Fruit fly (Drosophila melanogaster) whole organism, embryonic: ENCODE measurements around the gene TwdlE.

Experiments used
- Abd-B ChIP-seq: fragments of 200-800 bp; sonication (Bioruptor generic); optimal IDR thresholded peaks from 2 replicates; lab custom pipeline; 2018; ENCODE audit warnings: missing biosample characterization, mild to moderate bottlenecking, missing genetic modification characterization, moderate library complexity
- Aef1 ChIP-seq: fragments of 200-800 bp; sonication (Bioruptor generic); IDR thresholded peaks from 3 replicates; pipeline ENCODE4 v1.3.6; 2022; ENCODE audit warnings: missing biosample characterization, missing genetic modification characterization
- CG12391 ChIP-seq: fragments of 200-800 bp; sonication (Bioruptor generic); optimal IDR thresholded peaks from 3 replicates; lab custom pipeline; 2018; ENCODE audit warnings: missing biosample characterization, mild to moderate bottlenecking, missing genetic modification characterization, moderate library complexity
- CG12769 ChIP-seq: fragments of 200-800 bp; sonication (Bioruptor generic); optimal IDR thresholded peaks from 2 replicates; lab custom pipeline; 2019; ENCODE audit warnings: missing biosample characterization, mild to moderate bottlenecking, missing genetic modification characterization, moderate library complexity
- CG15011 ChIP-seq: fragments of 200-800 bp; sonication (Bioruptor generic); optimal IDR thresholded peaks from 3 replicates; lab custom pipeline; 2018; ENCODE audit warnings: missing biosample characterization, mild to moderate bottlenecking, missing genetic modification characterization
- CG15601 ChIP-seq: fragments of 200-800 bp; sonication (Bioruptor generic); optimal IDR thresholded peaks from 3 replicates; lab custom pipeline; 2019; ENCODE audit warnings: missing biosample characterization, mild to moderate bottlenecking, missing genetic modification characterization, moderate library complexity
- CG16863 ChIP-seq: fragments of 200-800 bp; sonication (Bioruptor generic); optimal IDR thresholded peaks from 3 replicates; lab custom pipeline; 2016; ENCODE audit warnings: missing biosample characterization, missing genetic modification characterization
- CG17385 ChIP-seq: fragments of 200-800 bp; sonication (Bioruptor generic); optimal IDR thresholded peaks from 3 replicates; lab custom pipeline; 2018; ENCODE audit warnings: missing biosample characterization, mild to moderate bottlenecking, missing genetic modification characterization
- CG17612 ChIP-seq: fragments of 200-800 bp; sonication (Bioruptor generic); IDR thresholded peaks from 2 replicates; pipeline ENCODE4 v1.3.6; 2022; ENCODE audit warnings: missing biosample characterization, missing genetic modification characterization
- CG18011 ChIP-seq: fragments of 200-800 bp; sonication (Bioruptor generic); optimal IDR thresholded peaks from 2 replicates; lab custom pipeline; 2017; ENCODE audit warnings: missing biosample characterization, missing genetic modification characterization, mild to moderate bottlenecking, moderate library complexity, missing genotype
- CG18262 ChIP-seq: fragments of 200-800 bp; optimal IDR thresholded peaks from 3 replicates; lab custom pipeline; 2019; ENCODE audit warnings: missing biosample characterization, mild to moderate bottlenecking, missing genetic modification characterization, moderate library complexity
- CG18599 ChIP-seq: fragments of 200-800 bp; sonication (Bioruptor generic); optimal IDR thresholded peaks from 3 replicates; lab custom pipeline; 2017; ENCODE audit warnings: missing biosample characterization, missing genetic modification characterization, mild to moderate bottlenecking, moderate library complexity, missing genetic modification reagents
- CG30431 ChIP-seq: fragments of 200-800 bp; sonication (Bioruptor generic); optimal IDR thresholded peaks from 2 replicates; lab custom pipeline; 2017; ENCODE audit warnings: missing biosample characterization, missing genetic modification characterization
- CG3407 ChIP-seq: fragments of 200-800 bp; sonication (Bioruptor generic); optimal IDR thresholded peaks from 2 replicates; lab custom pipeline; 2018; ENCODE audit warnings: missing biosample characterization, mild to moderate bottlenecking, missing genetic modification characterization
- CG3847 ChIP-seq: fragments of 200-800 bp; sonication (Bioruptor generic); IDR thresholded peaks from 2 replicates; pipeline ENCODE4 v1.3.6; 2022; ENCODE audit warnings: missing biosample characterization, missing genetic modification characterization
- CG3995 ChIP-seq: fragments of 200-800 bp; sonication (Bioruptor generic); optimal IDR thresholded peaks from 3 replicates; lab custom pipeline; 2016; ENCODE audit warnings: missing biosample characterization, missing genetic modification characterization
- CG5245 ChIP-seq: fragments of 200-800 bp; sonication (Bioruptor generic); optimal IDR thresholded peaks from 3 replicates; lab custom pipeline; 2016; ENCODE audit warnings: missing biosample characterization, missing genetic modification characterization
- CG7357 ChIP-seq: fragments of 200-800 bp; sonication (Bioruptor generic); IDR thresholded peaks from 3 replicates; pipeline ENCODE4 v1.3.6; 2022; ENCODE audit warnings: missing biosample characterization, missing genetic modification characterization
- CrebB ChIP-seq: fragments of 200-800 bp; sonication (Bioruptor generic); optimal IDR thresholded peaks from 3 replicates; lab custom pipeline; 2018; ENCODE audit warnings: missing biosample characterization, mild to moderate bottlenecking, missing genetic modification characterization
- Deaf1 ChIP-seq: fragments of 200-800 bp; optimal IDR thresholded peaks from 3 replicates; lab custom pipeline; 2019; ENCODE audit warnings: missing biosample characterization, mild to moderate bottlenecking, missing genetic modification characterization, moderate library complexity
- Dek ChIP-seq: fragments of 200-800 bp; sonication (Bioruptor generic); optimal IDR thresholded peaks from 3 replicates; lab custom pipeline; 2019; ENCODE audit warnings: missing biosample characterization, mild to moderate bottlenecking, missing genetic modification characterization, moderate library complexity
- Fer2 ChIP-seq: fragments of 200-800 bp; sonication (Bioruptor generic); optimal IDR thresholded peaks from 2 replicates; lab custom pipeline; 2018; ENCODE audit warnings: missing biosample characterization, mild to moderate bottlenecking, missing genetic modification characterization, moderate library complexity
- GATAe ChIP-seq: fragments of 200-800 bp; sonication (Bioruptor generic); conservative IDR thresholded peaks from 2 replicates; pipeline ENCODE4 v1.3.6; 2022; ENCODE audit warnings: missing biosample characterization, missing genetic modification characterization
- Gug ChIP-seq: fragments of 200-800 bp; sonication (Bioruptor generic); IDR thresholded peaks from 4 replicates; pipeline ENCODE4 v1.3.6; 2022; ENCODE audit warnings: missing biosample characterization, missing genetic modification characterization
- H2.0 ChIP-seq: fragments of 200-800 bp; sonication (Bioruptor generic); IDR thresholded peaks from 2 replicates; pipeline ENCODE4 v1.3.6; 2022; ENCODE audit warnings: missing biosample characterization, missing genetic modification characterization
- Hr51 ChIP-seq, 2 experiments: fragments of 200-800 bp; sonication (Bioruptor generic); optimal IDR thresholded peaks; 2 replicates in 1 of 2; 3 replicates in 1 of 2; lab custom pipeline; 2016 to 2018; ENCODE audit warnings: missing biosample characterization in 2 of 2, missing genetic modification characterization in 2 of 2, mild to moderate bottlenecking in 1 of 2, moderate library complexity in 1 of 2
- Kr ChIP-seq: fragments of 200-800 bp; sonication (Bioruptor generic); optimal IDR thresholded peaks from 2 replicates; lab custom pipeline; 2017; ENCODE audit warnings: missing biosample characterization, mild to moderate bottlenecking, missing genetic modification characterization
- Lhr ChIP-seq: fragments of 200-800 bp; sonication (Bioruptor generic); optimal IDR thresholded peaks from 3 replicates; lab custom pipeline; 2017; ENCODE audit warnings: mild to moderate bottlenecking, missing biosample characterization, missing genetic modification reagents, missing genetic modification characterization
- Lpt ChIP-seq: fragments of >200 bp; optimal IDR thresholded peaks from 2 replicates; lab custom pipeline; 2018; ENCODE audit warnings: missing biosample characterization, missing genetic modification characterization
- Meics ChIP-seq: fragments of 200-800 bp; sonication (Bioruptor generic); optimal IDR thresholded peaks from 2 replicates; lab custom pipeline; 2017; ENCODE audit warnings: missing biosample characterization, mild to moderate bottlenecking, missing genetic modification characterization
- Six4 ChIP-seq: fragments of 200-800 bp; sonication (Bioruptor generic); optimal IDR thresholded peaks from 2 replicates; lab custom pipeline; 2016; ENCODE audit warnings: missing biosample characterization, missing genetic modification characterization
- Sry-δ ChIP-seq: fragments of 200-800 bp; sonication (Bioruptor generic); optimal IDR thresholded peaks from 2 replicates; lab custom pipeline; 2016; ENCODE audit warnings: missing biosample characterization, missing genetic modification characterization
- TFAM ChIP-seq: fragments of 200-800 bp; sonication (Bioruptor generic); optimal IDR thresholded peaks from 2 replicates; lab custom pipeline; 2017; ENCODE audit warnings: missing biosample characterization, missing genetic modification characterization, inconsistent platforms
- abd-A ChIP-seq: fragments of 200-800 bp; sonication (Bioruptor generic); optimal IDR thresholded peaks from 3 replicates; lab custom pipeline; 2019; ENCODE audit warnings: missing biosample characterization, mild to moderate bottlenecking, missing genetic modification characterization, moderate library complexity
- ap ChIP-seq: fragments of 200-800 bp; sonication (Bioruptor generic); IDR thresholded peaks from 2 replicates; pipeline ENCODE4 v1.3.6; 2022; ENCODE audit warnings: missing biosample characterization, missing genetic modification characterization
- ash1 ChIP-seq: fragments of 200-800 bp; sonication (Bioruptor generic); optimal IDR thresholded peaks from 2 replicates; lab custom pipeline; 2018; ENCODE audit warnings: missing biosample characterization, mild to moderate bottlenecking, missing genetic modification characterization
- bbx ChIP-seq: fragments of 200-800 bp; sonication (Bioruptor generic); IDR thresholded peaks from 2 replicates; pipeline ENCODE4 v1.3.6; 2022; ENCODE audit warnings: missing biosample characterization, missing genetic modification characterization; ENCODE audit not compliant: partially characterized antibody
- br ChIP-seq: fragments of >200 bp; optimal IDR thresholded peaks from 2 replicates; lab custom pipeline; 2017
- bsh ChIP-seq, 2 experiments: fragments of 200-800 bp; sonication (Bioruptor generic); optimal IDR thresholded peaks; 2 replicates each; lab custom pipeline; 2017 to 2018; ENCODE audit warnings: mild to moderate bottlenecking in 2 of 2, missing biosample characterization in 2 of 2, missing genetic modification characterization in 2 of 2, moderate library complexity in 1 of 2
- crol ChIP-seq: fragments of 200-800 bp; sonication (Bioruptor generic); IDR thresholded peaks from 2 replicates; pipeline ENCODE4 v1.3.6; 2022; ENCODE audit warnings: missing biosample characterization, missing genetic modification characterization
- fd96Cb ChIP-seq: fragments of 200-800 bp; sonication (Bioruptor generic); optimal IDR thresholded peaks from 2 replicates; lab custom pipeline; 2018; ENCODE audit warnings: missing biosample characterization, mild to moderate bottlenecking, missing genetic modification characterization, moderate library complexity
- hbn ChIP-seq: fragments of 200-800 bp; sonication (Bioruptor generic); IDR thresholded peaks from 2 replicates; pipeline ENCODE4 v1.3.6; 2022; ENCODE audit warnings: missing biosample characterization, missing genetic modification characterization; ENCODE audit not compliant: partially characterized antibody
- inv ChIP-seq: fragments of 200-800 bp; sonication (Bioruptor generic); IDR thresholded peaks from 2 replicates; pipeline ENCODE4 v1.3.6; 2022; ENCODE audit warnings: missing biosample characterization, missing genetic modification characterization; ENCODE audit not compliant: partially characterized antibody
- klu ChIP-seq: fragments of 200-800 bp; sonication (Bioruptor generic); IDR thresholded peaks from 2 replicates; pipeline ENCODE4 v1.3.6; 2022; ENCODE audit warnings: missing biosample characterization, missing genetic modification characterization
- mam ChIP-seq: fragments of 200-800 bp; sonication (Bioruptor generic); optimal IDR thresholded peaks from 3 replicates; lab custom pipeline; 2016; ENCODE audit warnings: missing biosample characterization, missing genetic modification characterization
- mirr ChIP-seq: fragments of 200-800 bp; sonication (Bioruptor generic); optimal IDR thresholded peaks from 3 replicates; lab custom pipeline; 2018; ENCODE audit warnings: missing biosample characterization, mild to moderate bottlenecking, missing genetic modification characterization
- schlank ChIP-seq: fragments of 200-800 bp; sonication (Bioruptor generic); optimal IDR thresholded peaks from 2 replicates; lab custom pipeline; 2018; ENCODE audit warnings: missing biosample characterization, mild to moderate bottlenecking, missing genetic modification characterization
- trh ChIP-seq: fragments of 200-800 bp; sonication (Bioruptor generic); optimal IDR thresholded peaks from 2 replicates; lab custom pipeline; 2016; ENCODE audit warnings: missing biosample characterization, missing genetic modification characterization
- ttk ChIP-seq: fragments of 200-800 bp; sonication (Bioruptor generic); IDR thresholded peaks from 2 replicates; pipeline ENCODE4 v2.1.2; 2022; ENCODE audit warnings: missing biosample characterization, missing genetic modification characterization
- vvl ChIP-seq: fragments of 200-800 bp; sonication (Bioruptor generic); IDR thresholded peaks from 2 replicates; pipeline ENCODE4 v1.3.6; 2022; ENCODE audit warnings: missing biosample characterization, missing genetic modification characterization
- yki ChIP-seq: fragments of >200 bp; optimal IDR thresholded peaks from 3 replicates; lab custom pipeline; 2018
- zfh2 ChIP-seq: fragments of 200-800 bp; sonication (Bioruptor generic); optimal IDR thresholded peaks from 2 replicates; lab custom pipeline; 2016; ENCODE audit warnings: missing biosample characterization, missing genetic modification characterization

TwdlE gene

dm6 chr2L:7809699-7810088 lies 50.9 kb downstream of the TwdlE start (continued):
- TF ChIP-seq CG15601 (tag; lab: Kevin White, UChicago) (no peak), br (lab: Kevin White, UChicago) (no peak), ttk (GFP tag; lab: Robert Waterston, UW) (no peak), Lpt (no peak), mam (GFP tag; lab: Kevin White, UChicago) (no peak), ash1 (GFP tag; lab: Kevin White, UChicago) (peak; percentile 28), trh (GFP tag; lab: Kevin White, UChicago) (no peak), H2.0 (GFP tag; lab: Robert Waterston, UW) (no peak), CG17385 (GFP tag; lab: Kevin White, UChicago) (peak; percentile 2), klu (GFP tag; lab: Robert Waterston, UW) (no peak), CG5245 (GFP tag; lab: Kevin White, UChicago) (no peak), CG3847 (no peak), crol (GFP tag; lab: Robert Waterston, UW) (peak; percentile 96), bbx (no peak), CG18262 (tag; lab: Kevin White, UChicago) (no peak), Sry-δ (GFP tag; lab: Kevin White, UChicago) (peak; percentile 13), Dek (tag; lab: Kevin White, UChicago) (no peak), CG3407 (GFP tag; lab: Kevin White, UChicago) (no peak), CG30431 (GFP tag; lab: Kevin White, UChicago) (no peak), Deaf1 (tag; lab: Kevin White, UChicago) (peak; percentile 18), Aef1 (GFP tag; lab: Robert Waterston, UW) (no peak), yki (peak; percentile 28), inv (GFP tag; lab: Robert Waterston, UW) (no peak), CG12391 (tag; lab: Kevin White, UChicago) (no peak), Six4 (GFP tag; lab: Kevin White, UChicago) (no peak), vvl (GFP tag; lab: Robert Waterston, UW) (peak; percentile 49; the same call in 1 of the 2 replicates), CG16863 (GFP tag; lab: Kevin White, UChicago) (no peak), Hr51 (GFP tag; optimal IDR thresholded peaks at IDR 0.05; lab: Kevin White, UChicago) (no peak), zfh2 (GFP tag; lab: Kevin White, UChicago) (no peak), schlank (tag; lab: Kevin White, UChicago) (no peak), ap (no peak), CG18011 (GFP tag; lab: Kevin White, UChicago) (no peak), abd-A (tag; lab: Kevin White, UChicago) (peak; percentile 79), bsh (GFP tag; optimal IDR thresholded peaks at IDR 0.05; lab: Kevin White, UChicago) (no peak), CG18599 (GFP tag; lab: Kevin White, UChicago) (peak; percentile 57), fd96Cb (tag; lab: Kevin White, UChicago) (no peak), hbn (GFP tag; lab: Robert Waterston, UW) (peak; percentile 26), Kr (GFP tag; lab: Kevin White, UChicago) (no peak), Meics (GFP tag; lab: Kevin White, UChicago) (peak; percentile 25), GATAe (GFP tag; lab: Robert Waterston, UW) (no peak), Fer2 (tag; lab: Kevin White, UChicago) (no peak), TFAM (GFP tag; lab: Kevin White, UChicago) (no peak), CG12769 (tag; lab: Kevin White, UChicago) (peak; percentile 97), CG7357 (GFP tag; lab: Robert Waterston, UW) (no peak), Gug (GFP tag; lab: Robert Waterston, UW) (no peak), CG15011 (no peak), Abd-B (GFP tag; lab: Kevin White, UChicago) (no peak), CG17612 (GFP tag; lab: Robert Waterston, UW) (no peak), CG3995 (GFP tag; lab: Kevin White, UChicago) (no peak), Lhr (no peak), mirr (GFP tag; lab: Kevin White, UChicago) (peak; percentile 89), CrebB (tag; lab: Kevin White, UChicago) (no peak)
